Fruit fly (Drosophila melanogaster): Measurements from ENCODE around the gene tant.

Gene tant

dm6 chr3L:6094697-6095096, 39.8 kb downstream of the tant start, which contains the start of the genes CG10467 and loj (continued):
- TF ChIP-seq ap (GFP tag; IDR thresholded peaks at IDR 0.05) (peak; percentile 92), schlank (tag; optimal IDR thresholded peaks at IDR 0.05) (peak; percentile 64), abd-A (tag; optimal IDR thresholded peaks at IDR 0.05) (no peak), eve (GFP tag; optimal IDR thresholded peaks at IDR 0.05) (no peak), cad (GFP tag; optimal IDR thresholded peaks at IDR 0.05) (no peak), Jarid2 (GFP tag; optimal IDR thresholded peaks at IDR 0.05) (peak; percentile 67), CG18011 (GFP tag; optimal IDR thresholded peaks at IDR 0.05) (peak; percentile 86), sug (tag; optimal IDR thresholded peaks at IDR 0.05) (peak; percentile 96), inv (GFP tag; IDR thresholded peaks at IDR 0.05; ENCODE audit: partially characterized antibody) (peak; percentile 64), bab2 (GFP tag; optimal IDR thresholded peaks at IDR 0.05) (peak; percentile 88), twi (tag; optimal IDR thresholded peaks at IDR 0.05) (peak; percentile 94), Dip3 (GFP tag; optimal IDR thresholded peaks at IDR 0.05) (peak; percentile 84), ERR (GFP tag; optimal IDR thresholded peaks at IDR 0.05) (peak; percentile 16), CG10543 (GFP tag; optimal IDR thresholded peaks at IDR 0.05) (peak; percentile 91), ken (GFP tag; IDR thresholded peaks at IDR 0.05) (peak; percentile 97), CG16863 (GFP tag; optimal IDR thresholded peaks at IDR 0.05) (peak; percentile 67), Kr (GFP tag; optimal IDR thresholded peaks at IDR 0.05) (peak; percentile 33), ham (GFP tag; IDR thresholded peaks at IDR 0.05) (peak; percentile 91), CG3163 (GFP tag; optimal IDR thresholded peaks at IDR 0.05) (peak; percentile 56), caup (GFP tag; optimal IDR thresholded peaks at IDR 0.05; ENCODE audit: severe bottlenecking) (peak; percentile 89), pita (GFP tag; optimal IDR thresholded peaks at IDR 0.05) (no peak), CG10321 (GFP tag; IDR thresholded peaks at IDR 0.05) (peak; percentile 57; the same call in 1 of the 2 replicates), CG8924 (tag; optimal IDR thresholded peaks at IDR 0.05) (peak; percentile 96), CG9215 (GFP tag; IDR thresholded peaks at IDR 0.05) (peak; percentile 96), CG8290 (GFP tag; optimal IDR thresholded peaks at IDR 0.05) (peak; percentile 90), CG8290 (tag; optimal IDR thresholded peaks at IDR 0.05) (peak in 1 of 2 experiments; percentile 67), CG4617 (GFP tag; optimal IDR thresholded peaks at IDR 0.05; ENCODE audit: borderline replicate concordance) (peak; percentile 97), CG3065 (GFP tag; optimal IDR thresholded peaks at IDR 0.05) (peak; percentile 90), CG10267 (tag; optimal IDR thresholded peaks at IDR 0.05) (peak; percentile 90), disco-r (GFP tag; optimal IDR thresholded peaks at IDR 0.05) (peak; percentile 5), CG13424 (tag; optimal IDR thresholded peaks at IDR 0.05) (peak; percentile 98), CG17385 (GFP tag; optimal IDR thresholded peaks at IDR 0.05) (peak; percentile 85), fd102C (GFP tag; optimal IDR thresholded peaks at IDR 0.05) (peak; percentile 70), CkIIα-i1 (GFP tag; IDR thresholded peaks at IDR 0.05) (peak; percentile 84), CG9437 (GFP tag; optimal IDR thresholded peaks at IDR 0.05) (peak; percentile 84), ac (GFP tag; optimal IDR thresholded peaks at IDR 0.05) (peak; percentile 72), lbe (GFP tag; optimal IDR thresholded peaks at IDR 0.05) (peak; percentile 75), jing (GFP tag; optimal IDR thresholded peaks at IDR 0.05) (peak; percentile 87), CG5953 (GFP tag; IDR thresholded peaks at IDR 0.05) (peak; percentile 86; the same call in 1 of the 2 replicates), YL-1 (GFP tag; optimal IDR thresholded peaks at IDR 0.05) (peak; percentile 92), so (GFP tag; IDR thresholded peaks at IDR 0.05) (peak; percentile 88), shn (GFP tag; optimal IDR thresholded peaks at IDR 0.05) (peak; percentile 76), zfh1 (GFP tag; IDR thresholded peaks at IDR 0.05) (peak; percentile 97), CG14667 (GFP tag; IDR thresholded peaks at IDR 0.05) (peak; percentile 97), CG6765 (GFP tag; optimal IDR thresholded peaks at IDR 0.05) (peak; percentile 74), Hmr (GFP tag; optimal IDR thresholded peaks at IDR 0.05) (peak; percentile 92), CG34376 (GFP tag; optimal IDR thresholded peaks at IDR 0.05) (peak; percentile 75), Bgb (GFP tag; IDR thresholded peaks at IDR 0.05; ENCODE audit: partially characterized antibody) (peak; percentile 59), CG8388 (GFP tag; optimal IDR thresholded peaks at IDR 0.05) (peak; percentile 89), esg (GFP tag; conservative IDR thresholded peaks at IDR 0.05) (peak; percentile 98), CG3995 (GFP tag; optimal IDR thresholded peaks at IDR 0.05) (peak; percentile 63)

All from whole organism, embryonic.